Worm (Caenorhabditis elegans) whole organism, young adult: Measurements from ENCODE around the gene dmsr-6.

Experiments used
- D2030.7 ChIP-seq: fragments of 200-800 bp; sonication (Bioruptor generic); IDR thresholded peaks from 2 replicates; pipeline ENCODE4 v1.3.6; 2022; ENCODE audit warnings: missing genetic modification reagents, missing genetic modification characterization, missing compliant biosample characterization
- F23B12.7 ChIP-seq: sonication (generic microtip); optimal IDR thresholded peaks from 2 replicates; lab custom pipeline; 2017; ENCODE audit warnings: missing genetic modification characterization, mild to moderate bottlenecking, missing compliant biosample characterization, antibody characterized with exemption, moderate library complexity; ENCODE audit not compliant: insufficient read depth
- F33H1.4 ChIP-seq: fragments of 200-800 bp; sonication (Bioruptor generic); IDR thresholded peaks from 2 replicates; pipeline ENCODE4 v1.3.6; 2022; ENCODE audit warnings: missing genetic modification reagents, missing genetic modification characterization, missing compliant biosample characterization
- F39B2.1 ChIP-seq: fragments of 200-800 bp; sonication (Bioruptor generic); IDR thresholded peaks from 2 replicates; pipeline ENCODE4 v1.3.6; 2022; ENCODE audit warnings: missing genetic modification reagents, missing genetic modification characterization, missing compliant biosample characterization
- Y53G8AR.9 ChIP-seq: fragments of 200-800 bp; sonication (Bioruptor generic); conservative IDR thresholded peaks from 2 replicates; pipeline ENCODE4 v1.3.6; 2022; ENCODE audit warnings: missing genetic modification reagents, missing genetic modification characterization, missing compliant biosample characterization
- Y95B8A.8 ChIP-seq: fragments of 200-800 bp; sonication (Bioruptor generic); IDR thresholded peaks from 2 replicates; pipeline ENCODE4 v1.3.6; 2022; ENCODE audit warnings: missing genetic modification reagents, missing genetic modification characterization, missing compliant biosample characterization
- athp-1 ChIP-seq: sonication (generic microtip); optimal IDR thresholded peaks from 2 replicates; lab custom pipeline; 2017; ENCODE audit warnings: mild to moderate bottlenecking, missing genetic modification characterization, missing compliant biosample characterization
- attf-6 ChIP-seq: fragments of 200-800 bp; sonication (Bioruptor generic); IDR thresholded peaks from 2 replicates; pipeline ENCODE4 v1.3.6; 2022; ENCODE audit warnings: missing genetic modification reagents, missing genetic modification characterization, missing compliant biosample characterization
- bed-1 ChIP-seq: fragments of 200-800 bp; sonication (Bioruptor generic); IDR thresholded peaks from 2 replicates; pipeline ENCODE4 v1.3.6; 2022; ENCODE audit warnings: missing genetic modification reagents, missing genetic modification characterization, missing compliant biosample characterization
- bed-2 ChIP-seq: fragments of 200-800 bp; sonication (Bioruptor generic); IDR thresholded peaks from 2 replicates; pipeline ENCODE4 v1.3.6; 2022; ENCODE audit warnings: missing genetic modification reagents, missing genetic modification characterization, missing compliant biosample characterization
- ceh-27 ChIP-seq: fragments of 200-800 bp; sonication (Bioruptor generic); optimal IDR thresholded peaks from 2 replicates; lab custom pipeline; 2018; ENCODE audit warnings: mild to moderate bottlenecking, missing genetic modification characterization, moderate library complexity, missing compliant biosample characterization
- ceh-40 ChIP-seq: fragments of 200-800 bp; sonication (Bioruptor generic); IDR thresholded peaks from 2 replicates; pipeline ENCODE4 v1.3.6; 2022; ENCODE audit warnings: missing genetic modification characterization, missing compliant biosample characterization
- ceh-91 ChIP-seq: fragments of 200-800 bp; sonication (Bioruptor generic); IDR thresholded peaks from 2 replicates; pipeline ENCODE4 v1.3.6; 2022; ENCODE audit warnings: missing genetic modification reagents, missing genetic modification characterization, missing compliant biosample characterization
- dox-1 ChIP-seq: fragments of 200-800 bp; sonication (Bioruptor generic); IDR thresholded peaks from 2 replicates; pipeline ENCODE4 v1.3.6; 2022; ENCODE audit warnings: missing genetic modification reagents, missing genetic modification characterization, missing compliant biosample characterization
- dpff-1 ChIP-seq: sonication (generic microtip); optimal IDR thresholded peaks from 2 replicates; lab custom pipeline; 2017; ENCODE audit warnings: mild to moderate bottlenecking, missing genetic modification characterization, missing compliant biosample characterization
- dpl-1 ChIP-seq: fragments of 150-350 bp; optimal IDR thresholded peaks from 2 replicates; lab custom pipeline; 2014; ENCODE audit warnings: missing biosample characterization, missing genetic modification reagents, missing genetic modification characterization
- efl-1 ChIP-seq: fragments of 150-350 bp; optimal IDR thresholded peaks from 2 replicates; lab custom pipeline; 2014; ENCODE audit warnings: missing biosample characterization, missing genetic modification reagents, missing genetic modification characterization
- egl-18 ChIP-seq: fragments of 200-800 bp; sonication (Bioruptor generic); IDR thresholded peaks from 2 replicates; pipeline ENCODE4 v1.3.6; 2022; ENCODE audit warnings: missing genetic modification reagents, missing genetic modification characterization, missing compliant biosample characterization
- egrh-3 ChIP-seq: fragments of 200-800 bp; sonication (Bioruptor generic); IDR thresholded peaks from 2 replicates; pipeline ENCODE4 v1.3.6; 2022; ENCODE audit warnings: missing genetic modification reagents, missing genetic modification characterization, missing compliant biosample characterization
- ets-4 ChIP-seq: fragments of 200-800 bp; sonication (Bioruptor generic); optimal IDR thresholded peaks from 2 replicates; lab custom pipeline; 2018; ENCODE audit warnings: mild to moderate bottlenecking, missing genetic modification characterization, missing compliant biosample characterization
- him-1 ChIP-seq: sonication (generic microtip); optimal IDR thresholded peaks from 2 replicates; lab custom pipeline; 2016; ENCODE audit warnings: missing genotype, missing genetic modification reagents, missing genetic modification characterization, missing compliant biosample characterization
- hlh-12 ChIP-seq: sonication (generic microtip); optimal IDR thresholded peaks from 2 replicates; lab custom pipeline; 2016; ENCODE audit warnings: missing genetic modification characterization, missing compliant biosample characterization
- hmg-1.2 ChIP-seq: fragments of 200-800 bp; sonication (Bioruptor generic); IDR thresholded peaks from 2 replicates; pipeline ENCODE4 v1.3.6; 2022; ENCODE audit warnings: missing genetic modification reagents, missing genetic modification characterization, missing compliant biosample characterization
- lir-1 ChIP-seq: fragments of 200-800 bp; sonication (Bioruptor generic); conservative IDR thresholded peaks from 2 replicates; pipeline ENCODE4 v1.3.6; 2022; ENCODE audit warnings: missing genetic modification reagents, missing genetic modification characterization, missing compliant biosample characterization
- lsl-1 ChIP-seq: fragments of 200-800 bp; sonication (Bioruptor generic); optimal IDR thresholded peaks from 2 replicates; lab custom pipeline; 2018; ENCODE audit warnings: mild to moderate bottlenecking, missing genetic modification characterization, moderate library complexity, missing compliant biosample characterization
- madf-3 ChIP-seq: fragments of 200-800 bp; sonication (Bioruptor generic); IDR thresholded peaks from 2 replicates; pipeline ENCODE4 v1.3.6; 2022; ENCODE audit warnings: missing genetic modification reagents, missing genetic modification characterization, missing compliant biosample characterization
- madf-6 ChIP-seq: fragments of 200-800 bp; sonication (Bioruptor generic); IDR thresholded peaks from 2 replicates; pipeline ENCODE4 v1.3.6; 2022; ENCODE audit warnings: missing genetic modification reagents, missing genetic modification characterization, missing compliant biosample characterization
- madf-8 ChIP-seq: fragments of 200-800 bp; sonication (Bioruptor generic); conservative IDR thresholded peaks from 2 replicates; pipeline ENCODE4 v1.3.6; 2022; ENCODE audit warnings: missing genetic modification reagents, missing genetic modification characterization, missing compliant biosample characterization
- mcd-1 ChIP-seq: fragments of 200-800 bp; sonication (Bioruptor generic); IDR thresholded peaks from 2 replicates; pipeline ENCODE4 v1.3.6; 2022; ENCODE audit warnings: missing genetic modification reagents, missing genetic modification characterization, missing compliant biosample characterization
- mxl-1 ChIP-seq: sonication (generic microtip); optimal IDR thresholded peaks from 2 replicates; lab custom pipeline; 2016; ENCODE audit warnings: missing genetic modification characterization, missing compliant biosample characterization
- nfya-2 ChIP-seq: fragments of 200-800 bp; sonication (Bioruptor generic); IDR thresholded peaks from 2 replicates; pipeline ENCODE4 v1.3.6; 2022; ENCODE audit warnings: missing genetic modification reagents, missing genetic modification characterization, missing compliant biosample characterization
- rpc-1 ChIP-seq, 2 experiments: fragments of 150-350 bp in 1 of 2; sonication (generic microtip) in 1 of 2; optimal IDR thresholded peaks; 2 replicates each; lab custom pipeline; 2014 to 2018; ENCODE audit warnings: missing biosample characterization in 1 of 2, missing genetic modification characterization in 1 of 2, missing genetic modification reagents in 1 of 2, missing genotype in 1 of 2
- sdz-38 ChIP-seq: sonication (generic microtip); optimal IDR thresholded peaks from 2 replicates; lab custom pipeline; 2016; ENCODE audit warnings: missing genotype, missing genetic modification characterization, missing compliant biosample characterization
- snpc-1.3 ChIP-seq: sonication (generic microtip); optimal IDR thresholded peaks from 2 replicates; lab custom pipeline; 2017; ENCODE audit warnings: missing genetic modification characterization, mild to moderate bottlenecking, missing compliant biosample characterization, antibody characterized with exemption, moderate library complexity, missing genotype, missing genetic modification reagents; ENCODE audit not compliant: insufficient read depth
- snpc-3.4 ChIP-seq: sonication (generic microtip); optimal IDR thresholded peaks from 2 replicates; lab custom pipeline; 2017; ENCODE audit warnings: missing genetic modification characterization, mild to moderate bottlenecking, missing compliant biosample characterization, antibody characterized with exemption, moderate library complexity, missing genotype, missing genetic modification reagents
- tbp1 ChIP-seq: fragments of 200-800 bp; sonication (Bioruptor generic); optimal IDR thresholded peaks from 2 replicates; lab custom pipeline; 2018; ENCODE audit warnings: mild to moderate bottlenecking, missing genetic modification characterization, missing compliant biosample characterization
- tlf-1 ChIP-seq: fragments of 200-800 bp; sonication (Bioruptor generic); optimal IDR thresholded peaks from 2 replicates; lab custom pipeline; 2018; ENCODE audit warnings: mild to moderate bottlenecking, missing genetic modification characterization, missing compliant biosample characterization
- zfh-2 ChIP-seq: fragments of 200-800 bp; sonication (Bioruptor generic); conservative IDR thresholded peaks from 2 replicates; pipeline ENCODE4 v1.3.6; 2022; ENCODE audit warnings: missing genetic modification reagents, missing genetic modification characterization, missing compliant biosample characterization
- zim-3 ChIP-seq: sonication (generic microtip); optimal IDR thresholded peaks from 2 replicates; lab custom pipeline; 2017; ENCODE audit warnings: mild to moderate bottlenecking, missing genetic modification characterization, moderate library complexity, missing compliant biosample characterization
- ztf-26 ChIP-seq: sonication (generic microtip); optimal IDR thresholded peaks from 2 replicates; lab custom pipeline; 2017; ENCODE audit warnings: missing genetic modification characterization, missing compliant biosample characterization
- ztf-6 ChIP-seq: fragments of 200-800 bp; sonication (Bioruptor generic); IDR thresholded peaks from 2 replicates; pipeline ENCODE4 v1.3.6; 2022; ENCODE audit warnings: missing genetic modification reagents, missing genetic modification characterization, missing compliant biosample characterization

The dmsr-6 gene

DNA sequence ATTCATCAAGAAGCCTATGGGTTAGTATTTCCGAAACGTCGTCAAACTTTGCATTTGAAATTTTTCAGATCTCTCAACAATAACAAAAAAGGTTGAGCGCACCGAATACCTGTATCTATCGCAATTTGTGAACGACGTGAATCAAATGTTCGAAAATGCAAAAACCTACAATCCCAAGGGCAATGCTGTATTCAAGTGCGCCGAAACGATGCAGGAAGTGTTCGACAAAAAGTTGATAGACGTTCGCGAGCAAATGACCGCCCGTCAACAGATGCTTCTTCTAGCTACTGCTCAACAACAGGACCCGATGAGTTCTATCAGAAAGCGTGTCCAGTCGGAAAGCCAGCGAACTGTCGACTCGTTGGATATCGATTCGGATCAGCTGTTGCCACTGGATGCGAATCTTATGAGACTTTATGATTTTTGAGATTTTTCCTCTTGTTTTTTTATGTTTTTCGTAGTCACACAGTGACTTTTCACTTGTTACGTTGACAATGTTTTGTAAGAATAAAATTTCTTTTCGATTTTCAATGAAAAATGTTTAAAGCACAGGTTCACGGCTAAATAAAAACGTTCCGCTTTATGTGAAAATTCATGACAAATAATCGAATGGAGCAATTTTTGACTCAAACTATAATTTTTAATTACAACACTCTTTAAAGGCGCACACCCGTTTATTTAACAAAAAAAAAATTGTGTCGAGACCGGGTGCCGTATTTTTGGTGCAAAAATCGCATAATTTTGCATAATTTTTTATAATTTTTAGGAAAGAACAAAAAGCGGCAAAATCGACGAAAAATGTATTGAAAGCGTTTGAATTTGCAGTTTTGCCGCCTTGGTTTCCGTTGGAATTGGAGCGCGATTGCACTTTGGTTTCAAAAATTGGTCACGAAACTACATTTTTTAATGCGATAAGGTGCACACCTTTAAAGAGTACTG is 47.8 kb upstream of the dmsr-6 start (continued):
- TF ChIP-seq ztf-26 (tag; lab: Kevin White, UChicago): peak; percentile 68
- peak; percentile 42 for TF ChIP-seq madf-8
- no peak for TF ChIP-seq bed-1 (GFP tag; lab: Robert Waterston, UW)
- TF ChIP-seq tbp1 (GFP tag; lab: Kevin White, UChicago): peak; percentile 1
- TF ChIP-seq madf-6 (GFP tag; lab: Robert Waterston, UW): peak; percentile 50; the same call in 1 of the 2 replicates
- TF ChIP-seq egrh-3 (GFP tag; lab: Robert Waterston, UW): no peak
- no peak for TF ChIP-seq bed-2 (GFP tag; lab: Robert Waterston, UW)
- TF ChIP-seq athp-1: no peak
- TF ChIP-seq hlh-12 (tag; lab: Kevin White, UChicago): no peak
- TF ChIP-seq rpc-1 (optimal IDR thresholded peaks at IDR 0.05; lab: Kevin White, UChicago): no peak
- TF ChIP-seq rpc-1 (tag; optimal IDR thresholded peaks at IDR 0.05; lab: Kevin White, UChicago): no peak

- TF ChIP-seq hmg-1.2 (GFP tag; lab: Robert Waterston, UW) (no peak), lsl-1 (GFP tag; lab: Kevin White, UChicago) (peak; percentile 70)
Measured at ce11 chrII:14408312-14408711, 47.1 kb upstream of the dmsr-6 start, which contains the start of gene F26H11.4. TSS of gene F26H11.4 (plus strand) at chrII:14408612.

DNA sequence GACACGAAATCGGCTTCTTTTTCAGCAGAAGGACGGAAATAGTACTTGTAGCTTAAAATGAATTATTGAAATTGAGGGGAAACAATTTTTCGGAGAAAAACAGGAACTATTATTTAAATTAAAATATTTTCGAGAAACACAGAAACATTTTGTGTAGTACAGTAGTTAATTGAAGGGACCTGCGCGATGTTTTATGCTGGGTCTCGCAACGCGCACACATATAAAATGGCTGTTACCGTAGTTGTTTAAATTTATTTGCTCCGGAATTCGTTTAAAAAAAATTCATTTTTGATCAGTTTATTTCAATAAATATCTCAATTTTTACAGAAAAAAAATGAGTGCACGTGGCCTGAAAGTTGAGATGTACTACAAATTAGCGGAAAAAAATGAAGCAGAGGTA is 44.7 kb upstream of the dmsr-6 start, which contains the start of gene dsb-2:
Gene dsb-2 (plus strand): TSS at position 328 of the 400 bp plus-strand sequence.
- TF ChIP-seq dpff-1 (tag; lab: Kevin White, UChicago) (no peak), tlf-1 (GFP tag; lab: Kevin White, UChicago) (peak; percentile 24), mcd-1 (GFP tag; lab: Robert Waterston, UW) (peak; percentile 60), F33H1.4 (peak; percentile 96), lir-1 (GFP tag; lab: Robert Waterston, UW) (no peak; the same call in 1 of the 2 replicates), nfya-2 (GFP tag; lab: Robert Waterston, UW) (no peak), sdz-38 (no peak), D2030.7 (GFP tag; lab: Robert Waterston, UW) (peak; percentile 79; the same call in 1 of the 2 replicates), zfh-2 (no peak), madf-6 (GFP tag; lab: Robert Waterston, UW) (peak; percentile 97), snpc-3.4 (peak; percentile 29), dpl-1 (GFP tag; lab: Kevin White, UChicago) (peak; percentile 29), ceh-40 (no peak), ztf-6 (GFP tag; lab: Robert Waterston, UW) (no peak), ets-4 (GFP tag; lab: Kevin White, UChicago) (no peak), egl-18 (no peak), zim-3 (tag; lab: Kevin White, UChicago) (no peak), F23B12.7 (tag; lab: Kevin White, UChicago) (no peak), efl-1 (GFP tag; lab: Kevin White, UChicago) (peak; percentile 58), athp-1 (peak; percentile 19), ceh-27 (no peak), rpc-1 (optimal IDR thresholded peaks at IDR 0.05; lab: Kevin White, UChicago) (no peak), rpc-1 (tag; optimal IDR thresholded peaks at IDR 0.05; lab: Kevin White, UChicago) (no peak), F39B2.1 (GFP tag; lab: Robert Waterston, UW) (no peak), mxl-1 (no peak), him-1 (tag; lab: Kevin White, UChicago) (peak; percentile 71), attf-6 (peak; percentile 27; the same call in 1 of the 2 replicates), snpc-1.3 (tag; lab: Kevin White, UChicago) (peak; percentile 16), madf-8 (peak; percentile 89), lsl-1 (GFP tag; lab: Kevin White, UChicago) (peak; percentile 99), dox-1 (peak; percentile 70; the same call in 1 of the 2 replicates), bed-2 (GFP tag; lab: Robert Waterston, UW) (no peak), Y53G8AR.9 (no peak), ceh-91 (GFP tag; lab: Robert Waterston, UW) (peak; percentile 72; the same call in 1 of the 2 replicates), Y95B8A.8 (GFP tag; lab: Robert Waterston, UW) (0 out of 2 replicates have a peak, but pooled peaks have one; percentile 50), madf-3 (GFP tag; lab: Robert Waterston, UW) (no peak)
